Fruit fly (Drosophila melanogaster) whole organism, embryonic: ENCODE results near the gene PXo.

Experiments used
- Abd-B ChIP-seq: fragments of 200-800 bp; sonication (Bioruptor generic); optimal IDR thresholded peaks from 2 replicates; lab custom pipeline; 2018; ENCODE audit warnings: missing biosample characterization, mild to moderate bottlenecking, missing genetic modification characterization, moderate library complexity
- Antp ChIP-seq: fragments of 200-800 bp; sonication (Bioruptor generic); optimal IDR thresholded peaks from 3 replicates; lab custom pipeline; 2016; ENCODE audit warnings: missing biosample characterization, missing genetic modification characterization
- Atf6 ChIP-seq: fragments of 200-800 bp; sonication (Bioruptor generic); IDR thresholded peaks from 2 replicates; pipeline ENCODE4 v1.3.6; 2022; ENCODE audit warnings: missing biosample characterization, missing genetic modification characterization
- CG10321 ChIP-seq: fragments of 200-800 bp; sonication (Bioruptor generic); IDR thresholded peaks from 2 replicates; pipeline ENCODE4 v1.3.6; 2022; ENCODE audit warnings: missing biosample characterization, missing genetic modification characterization
- CG11247 ChIP-seq: fragments of 200-800 bp; sonication (Bioruptor generic); IDR thresholded peaks from 2 replicates; pipeline ENCODE4 v1.3.6; 2022; ENCODE audit warnings: missing biosample characterization, missing genetic modification characterization
- CG11723 ChIP-seq: fragments of 200-800 bp; sonication (Bioruptor generic); optimal IDR thresholded peaks from 2 replicates; lab custom pipeline; 2017; ENCODE audit warnings: missing biosample characterization, mild to moderate bottlenecking, missing genetic modification characterization
- CG12104 ChIP-seq: fragments of 200-800 bp; sonication (Bioruptor generic); optimal IDR thresholded peaks from 3 replicates; lab custom pipeline; 2016; ENCODE audit warnings: missing biosample characterization, missing genetic modification characterization
- CG12155 ChIP-seq: fragments of 200-800 bp; sonication (Bioruptor generic); optimal IDR thresholded peaks from 3 replicates; lab custom pipeline; 2016; ENCODE audit warnings: missing biosample characterization, missing genetic modification characterization
- CG12659 ChIP-seq: fragments of 200-800 bp; sonication (Bioruptor generic); optimal IDR thresholded peaks from 3 replicates; lab custom pipeline; 2017; ENCODE audit warnings: mild to moderate bottlenecking, missing biosample characterization, missing genetic modification reagents, missing genetic modification characterization
- CG12769 ChIP-seq: fragments of 200-800 bp; sonication (Bioruptor generic); optimal IDR thresholded peaks from 2 replicates; lab custom pipeline; 2019; ENCODE audit warnings: missing biosample characterization, mild to moderate bottlenecking, missing genetic modification characterization, moderate library complexity
- CG13624 ChIP-seq: fragments of 200-800 bp; sonication (Bioruptor generic); optimal IDR thresholded peaks from 2 replicates; lab custom pipeline; 2016; ENCODE audit warnings: missing biosample characterization, missing genetic modification characterization
- CG1529 ChIP-seq: fragments of 200-800 bp; sonication (Bioruptor generic); optimal IDR thresholded peaks from 3 replicates; lab custom pipeline; 2018; ENCODE audit warnings: missing biosample characterization, missing genetic modification characterization
- CG17186 ChIP-seq: fragments of 200-800 bp; sonication (Bioruptor generic); optimal IDR thresholded peaks from 3 replicates; lab custom pipeline; 2017; ENCODE audit warnings: missing biosample characterization, missing genetic modification reagents, missing genetic modification characterization
- CG1832 ChIP-seq: fragments of 200-800 bp; sonication (Bioruptor generic); optimal IDR thresholded peaks from 2 replicates; lab custom pipeline; 2017; ENCODE audit warnings: missing biosample characterization, mild to moderate bottlenecking, missing genetic modification characterization, inconsistent platforms
- CG4707 ChIP-seq: fragments of 200-800 bp; sonication (Bioruptor generic); optimal IDR thresholded peaks from 2 replicates; lab custom pipeline; 2018; ENCODE audit warnings: missing biosample characterization, mild to moderate bottlenecking, missing genetic modification characterization, moderate library complexity
- CG6254 ChIP-seq: fragments of 200-800 bp; sonication (Bioruptor generic); optimal IDR thresholded peaks from 3 replicates; lab custom pipeline; 2017; ENCODE audit warnings: mild to moderate bottlenecking, missing biosample characterization, missing genetic modification reagents, missing genetic modification characterization
- CG6765 ChIP-seq: fragments of 200-800 bp; sonication (Bioruptor generic); optimal IDR thresholded peaks from 3 replicates; lab custom pipeline; 2017; ENCODE audit warnings: missing biosample characterization, mild to moderate bottlenecking, missing genetic modification characterization
- CG7372 ChIP-seq: fragments of 200-800 bp; sonication (Bioruptor generic); IDR thresholded peaks from 2 replicates; pipeline ENCODE4 v1.3.6; 2022; ENCODE audit warnings: missing biosample characterization, missing genetic modification characterization
- CG7556 ChIP-seq: fragments of 200-800 bp; sonication (Bioruptor generic); optimal IDR thresholded peaks from 2 replicates; lab custom pipeline; 2017; ENCODE audit warnings: missing biosample characterization, mild to moderate bottlenecking, missing genetic modification characterization
- CG9727 ChIP-seq: fragments of 200-800 bp; sonication (Bioruptor generic); optimal IDR thresholded peaks from 3 replicates; lab custom pipeline; 2017; ENCODE audit warnings: missing biosample characterization, mild to moderate bottlenecking, missing genetic modification characterization
- CG9932 ChIP-seq: fragments of 200-800 bp; sonication (Bioruptor generic); IDR thresholded peaks from 2 replicates; pipeline ENCODE4 v1.3.6; 2022; ENCODE audit warnings: missing biosample characterization, missing genetic modification characterization
- Fer3 ChIP-seq: fragments of 200-800 bp; sonication (Bioruptor generic); optimal IDR thresholded peaks from 2 replicates; lab custom pipeline; 2018; ENCODE audit warnings: missing biosample characterization, mild to moderate bottlenecking, missing genetic modification characterization, moderate library complexity
- HHEX ChIP-seq: fragments of 200-800 bp; sonication (Bioruptor generic); optimal IDR thresholded peaks from 3 replicates; lab custom pipeline; 2017; ENCODE audit warnings: missing biosample characterization, mild to moderate bottlenecking, missing genetic modification characterization, missing genetic modification reagents
- Lhr ChIP-seq: fragments of 200-800 bp; sonication (Bioruptor generic); optimal IDR thresholded peaks from 3 replicates; lab custom pipeline; 2017; ENCODE audit warnings: mild to moderate bottlenecking, missing biosample characterization, missing genetic modification reagents, missing genetic modification characterization
- MBD-R2 ChIP-seq: fragments of 200-800 bp; sonication (Bioruptor generic); IDR thresholded peaks from 2 replicates; pipeline ENCODE4 v1.3.6; 2022; ENCODE audit warnings: missing biosample characterization, missing genetic modification characterization
- MESR4 ChIP-seq: fragments of 200-800 bp; sonication (Bioruptor generic); optimal IDR thresholded peaks from 2 replicates; lab custom pipeline; 2018; ENCODE audit warnings: missing biosample characterization, mild to moderate bottlenecking, missing genetic modification characterization, moderate library complexity
- Max ChIP-seq: fragments of 200-800 bp; sonication (Bioruptor generic); optimal IDR thresholded peaks from 2 replicates; lab custom pipeline; 2016; ENCODE audit warnings: missing biosample characterization, mild to moderate bottlenecking, missing genetic modification characterization
- Nf-YC ChIP-seq: fragments of 200-800 bp; optimal IDR thresholded peaks from 3 replicates; lab custom pipeline; 2019; ENCODE audit warnings: missing biosample characterization, mild to moderate bottlenecking, missing genetic modification characterization, moderate library complexity
- Optix ChIP-seq: fragments of 200-800 bp; sonication (Bioruptor generic); IDR thresholded peaks from 3 replicates; pipeline ENCODE4 v1.3.6; 2022; ENCODE audit warnings: missing biosample characterization, missing genetic modification characterization
- Usf ChIP-seq: fragments of 200-800 bp; sonication (Bioruptor generic); optimal IDR thresholded peaks from 2 replicates; lab custom pipeline; 2017; ENCODE audit warnings: missing genotype, missing biosample characterization, missing genetic modification characterization
- Xrp1 ChIP-seq: fragments of 200-800 bp; sonication (Bioruptor generic); IDR thresholded peaks from 2 replicates; pipeline ENCODE4 v1.3.6; 2022; ENCODE audit warnings: missing biosample characterization, missing genetic modification characterization
- abd-A ChIP-seq: fragments of 200-800 bp; sonication (Bioruptor generic); optimal IDR thresholded peaks from 3 replicates; lab custom pipeline; 2019; ENCODE audit warnings: missing biosample characterization, mild to moderate bottlenecking, missing genetic modification characterization, moderate library complexity
- da ChIP-seq: fragments of 200-800 bp; sonication (Bioruptor generic); optimal IDR thresholded peaks from 2 replicates; lab custom pipeline; 2016; ENCODE audit warnings: missing biosample characterization, missing genetic modification characterization
- fru ChIP-seq: fragments of >200 bp; optimal IDR thresholded peaks from 2 replicates; lab custom pipeline; 2017
- gro ChIP-seq: fragments of 200-800 bp; sonication (Bioruptor generic); optimal IDR thresholded peaks from 2 replicates; lab custom pipeline; 2016; ENCODE audit warnings: missing biosample characterization, missing genetic modification characterization
- pan ChIP-seq, 4 experiments: fragments of >200 bp in 3 of 4; fragments of 200-800 bp in 1 of 4; sonication (Bioruptor generic) in 1 of 4; optimal IDR thresholded peaks in 3 of 4; IDR thresholded peaks in 1 of 4; 2 replicates each; pipeline versions ENCODE4 v1.3.6 to Lab custom; 2017 to 2022; ENCODE audit warnings: missing biosample characterization in 2 of 4, missing genetic modification characterization in 2 of 4, mixed read lengths in 1 of 4
- ranshi ChIP-seq: fragments of 200-800 bp; sonication (Bioruptor generic); IDR thresholded peaks from 2 replicates; pipeline ENCODE4 v1.3.6; 2022; ENCODE audit warnings: missing biosample characterization, missing genetic modification characterization
- repo ChIP-seq: fragments of 200-800 bp; sonication (Bioruptor generic); optimal IDR thresholded peaks from 2 replicates; lab custom pipeline; 2016; ENCODE audit warnings: missing biosample characterization, missing genetic modification characterization
- salm ChIP-seq: fragments of 200-800 bp; sonication (Bioruptor generic); optimal IDR thresholded peaks from 2 replicates; lab custom pipeline; 2018; ENCODE audit warnings: missing biosample characterization, mild to moderate bottlenecking, missing genetic modification characterization
- scrt ChIP-seq: fragments of 200-800 bp; sonication (Bioruptor generic); optimal IDR thresholded peaks from 2 replicates; lab custom pipeline; 2018; ENCODE audit warnings: missing biosample characterization, mild to moderate bottlenecking, missing genetic modification characterization, moderate library complexity
- shn ChIP-seq: fragments of 200-800 bp; sonication (Bioruptor generic); optimal IDR thresholded peaks from 3 replicates; lab custom pipeline; 2016; ENCODE audit warnings: missing biosample characterization, missing genetic modification characterization
- sim ChIP-seq: fragments of 200-800 bp; sonication (Bioruptor generic); IDR thresholded peaks from 2 replicates; pipeline ENCODE4 v1.3.6; 2022; ENCODE audit warnings: missing biosample characterization, missing genetic modification characterization
- sna ChIP-seq: fragments of 200-800 bp; sonication (Bioruptor generic); IDR thresholded peaks from 2 replicates; pipeline ENCODE4 v1.3.6; 2022; ENCODE audit warnings: missing biosample characterization, missing genetic modification characterization; ENCODE audit not compliant: partially characterized antibody
- sr ChIP-seq: fragments of 200-800 bp; sonication (Bioruptor generic); IDR thresholded peaks from 3 replicates; pipeline ENCODE4 v1.3.6; 2022; ENCODE audit warnings: missing biosample characterization, missing genetic modification characterization
- stc ChIP-seq: fragments of 200-800 bp; sonication (Bioruptor generic); IDR thresholded peaks from 2 replicates; pipeline ENCODE4 v1.3.6; 2022; ENCODE audit warnings: missing biosample characterization, missing genetic modification characterization
- stwl ChIP-seq: fragments of 200-800 bp; sonication (Bioruptor generic); optimal IDR thresholded peaks from 3 replicates; lab custom pipeline; 2018; ENCODE audit warnings: missing biosample characterization, mild to moderate bottlenecking, missing genetic modification characterization, moderate library complexity
- trh ChIP-seq: fragments of 200-800 bp; sonication (Bioruptor generic); optimal IDR thresholded peaks from 2 replicates; lab custom pipeline; 2016; ENCODE audit warnings: missing biosample characterization, missing genetic modification characterization
- zfh1 ChIP-seq: fragments of 200-800 bp; sonication (Bioruptor generic); IDR thresholded peaks from 3 replicates; pipeline ENCODE4 v1.3.6; 2022; ENCODE audit warnings: missing biosample characterization, missing genetic modification characterization

The PXo gene

DNA sequence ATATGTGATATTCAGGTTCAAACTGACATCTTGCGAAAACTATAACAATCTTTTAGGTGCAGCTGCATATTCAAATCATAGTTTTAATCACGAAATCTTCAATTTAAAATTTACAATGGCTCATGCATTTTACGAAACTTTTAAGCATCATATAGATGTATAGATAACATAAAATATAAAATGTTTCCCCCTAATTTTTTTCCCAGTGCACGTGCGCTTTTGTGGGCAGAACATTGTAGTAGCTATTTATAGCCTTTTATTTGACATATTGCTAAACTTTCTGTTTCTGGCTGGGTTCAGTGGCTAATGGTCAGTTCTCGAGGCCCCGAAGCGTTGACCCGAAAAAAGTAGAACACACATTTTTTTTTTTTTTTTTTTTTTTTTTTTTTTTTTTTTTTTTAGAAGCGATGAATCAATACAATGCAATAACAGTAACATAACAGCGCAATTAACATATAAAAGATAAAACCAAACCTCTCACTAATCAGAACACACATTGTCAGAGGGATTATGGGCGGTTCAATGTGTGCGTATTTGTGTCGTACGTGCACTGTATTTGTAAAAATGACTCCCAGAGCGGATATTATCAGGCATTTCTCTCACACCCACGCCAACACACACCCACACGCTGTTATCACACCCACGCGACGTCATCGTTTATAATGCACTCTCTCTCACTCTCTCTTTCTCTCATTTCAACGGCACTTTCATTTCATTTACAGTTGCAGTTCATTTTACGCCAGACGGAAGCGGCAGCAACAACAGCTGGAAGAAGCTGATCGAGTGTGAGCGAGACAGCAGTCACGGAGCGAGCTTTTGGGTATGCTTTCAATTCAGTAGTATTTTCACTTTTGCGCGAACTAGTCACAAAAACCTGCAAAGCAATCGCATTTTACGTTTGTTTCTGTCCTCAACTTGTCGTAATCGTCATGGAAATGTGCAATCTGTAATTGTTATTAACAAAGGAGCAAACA, 5.2 kb upstream of the PXo start:
- no peak for TF ChIP-seq zfh1
- 0 out of 2 replicates have a peak, but pooled peaks have one; percentile 41 for TF ChIP-seq ranshi
- peak; percentile 54 for TF ChIP-seq CG1832
- no peak for TF ChIP-seq CG17186
- TF ChIP-seq CG12769: peak; percentile 35
- TF ChIP-seq repo (GFP tag; lab: Kevin White, UChicago): no peak
- TF ChIP-seq MESR4 (GFP tag; lab: Kevin White, UChicago): no peak
- peak; percentile 59; the same call in 1 of the 2 replicates for TF ChIP-seq Xrp1 (GFP tag; lab: Robert Waterston, UW)
- no peak for TF ChIP-seq HHEX
- peak; percentile 26 for TF ChIP-seq Nf-YC
- TF ChIP-seq CG9932: no peak
- TF ChIP-seq stwl (tag; lab: Kevin White, UChicago): no peak
- TF ChIP-seq CG12104 (GFP tag; lab: Kevin White, UChicago): peak; percentile 19
- no peak for TF ChIP-seq Lhr
- no peak for TF ChIP-seq scrt (GFP tag; lab: Kevin White, UChicago)
- no peak for TF ChIP-seq CG11247 (GFP tag; lab: Robert Waterston, UW)
- no peak for TF ChIP-seq fru (lab: Kevin White, UChicago)
- TF ChIP-seq CG9727 (GFP tag; lab: Kevin White, UChicago): peak; percentile 47
- peak; percentile 66 for TF ChIP-seq CG7556 (GFP tag; lab: Kevin White, UChicago)
- TF ChIP-seq stc: no peak
- TF ChIP-seq trh (GFP tag; lab: Kevin White, UChicago): no peak
- no peak for TF ChIP-seq CG6765 (GFP tag; lab: Kevin White, UChicago)
- peak; percentile 46 for TF ChIP-seq CG4707 (GFP tag; lab: Kevin White, UChicago)
- TF ChIP-seq sna (GFP tag; lab: Robert Waterston, UW): 0 out of 2 replicates have a peak, but pooled peaks have one; percentile 33
- no peak for TF ChIP-seq CG10321 (GFP tag; lab: Robert Waterston, UW)
- TF ChIP-seq sim (GFP tag; lab: Robert Waterston, UW): no peak
- TF ChIP-seq gro: no peak
- TF ChIP-seq Fer3 (tag; lab: Kevin White, UChicago): peak; percentile 5
- peak; percentile 36 for TF ChIP-seq salm (tag; lab: Kevin White, UChicago)
- TF ChIP-seq abd-A (tag; lab: Kevin White, UChicago): peak; percentile 16
- peak; percentile 35; the same call in 1 of the 2 replicates for TF ChIP-seq Atf6 (GFP tag; lab: Robert Waterston, UW)
- no peak for TF ChIP-seq CG6254 (GFP tag; lab: Kevin White, UChicago)
- peak; percentile 35 for TF ChIP-seq shn (GFP tag; lab: Kevin White, UChicago)
- no peak for TF ChIP-seq CG12155 (GFP tag; lab: Kevin White, UChicago)
- TF ChIP-seq Abd-B (GFP tag; lab: Kevin White, UChicago): peak; percentile 1
- TF ChIP-seq pan (optimal IDR thresholded peaks at IDR 0.05; lab: Kevin White, UChicago): no peak
- peak in 1 of 2 experiments; percentile 33 for TF ChIP-seq pan (GFP tag; optimal IDR thresholded peaks at IDR 0.05 in 1 of 2, IDR thresholded peaks at IDR 0.05 in 1 of 2)
- peak; percentile 32; the same call in 1 of the 3 replicates for TF ChIP-seq Optix (GFP tag; lab: Robert Waterston, UW)
- TF ChIP-seq da: no peak
- TF ChIP-seq sr: peak; percentile 99
- peak; percentile 40 for TF ChIP-seq CG12659 (GFP tag; lab: Kevin White, UChicago)
- TF ChIP-seq Usf (GFP tag; lab: Kevin White, UChicago): no peak
- no peak for TF ChIP-seq Max (GFP tag; lab: Kevin White, UChicago)
- no peak for TF ChIP-seq Antp (GFP tag; lab: Kevin White, UChicago)
- peak; percentile 25 for TF ChIP-seq CG11723 (GFP tag; lab: Kevin White, UChicago)
- TF ChIP-seq MBD-R2: peak; percentile 11; the same call in 1 of the 2 replicates
- peak; percentile 31 for TF ChIP-seq CG13624 (GFP tag; lab: Kevin White, UChicago)
- TF ChIP-seq CG7372 (GFP tag; lab: Robert Waterston, UW): no peak
- peak; percentile 47 for TF ChIP-seq CG1529 (GFP tag; lab: Kevin White, UChicago)
